Fruit fly (Drosophila melanogaster) whole organism, pupa: ENCODE data around the gene Sas-4.

Experiments
- CG15710 ChIP-seq: fragments of 200-800 bp; sonication (Bioruptor generic); optimal IDR thresholded peaks from 2 replicates; lab custom pipeline; 2018; ENCODE audit warnings: missing biosample characterization, mild to moderate bottlenecking, missing genetic modification characterization, moderate library complexity
- CG17806 ChIP-seq: fragments of 200-800 bp; sonication (Bioruptor generic); optimal IDR thresholded peaks from 2 replicates; lab custom pipeline; 2018; ENCODE audit warnings: missing biosample characterization, mild to moderate bottlenecking, missing genetic modification characterization, moderate library complexity
- CG8159 ChIP-seq: fragments of 200-800 bp; sonication (Bioruptor generic); optimal IDR thresholded peaks from 3 replicates; lab custom pipeline; 2018; ENCODE audit warnings: missing biosample characterization, mild to moderate bottlenecking, missing genetic modification characterization, moderate library complexity
- EcR ChIP-seq: fragments of 200-800 bp; sonication (Bioruptor generic); optimal IDR thresholded peaks from 3 replicates; lab custom pipeline; 2019; ENCODE audit warnings: missing biosample characterization, missing genetic modification characterization, mild to moderate bottlenecking, moderate library complexity, missing genetic modification reagents
- Ets98B ChIP-seq: fragments of 200-800 bp; sonication (Bioruptor generic); IDR thresholded peaks from 2 replicates; pipeline ENCODE4 v1.3.6; 2022; ENCODE audit warnings: missing biosample characterization, missing genetic modification characterization
- Pif1A ChIP-seq: fragments of 200-800 bp; sonication (Bioruptor generic); optimal IDR thresholded peaks from 3 replicates; lab custom pipeline; 2016; ENCODE audit warnings: missing biosample characterization, missing genetic modification characterization
- Pif1B ChIP-seq: fragments of 200-800 bp; sonication (Bioruptor generic); optimal IDR thresholded peaks from 3 replicates; lab custom pipeline; 2016; ENCODE audit warnings: missing biosample characterization, missing genetic modification characterization
- Snoo ChIP-seq: fragments of 200-800 bp; sonication (Bioruptor generic); optimal IDR thresholded peaks from 3 replicates; lab custom pipeline; 2017; ENCODE audit warnings: missing biosample characterization, mild to moderate bottlenecking, missing genetic modification characterization, inconsistent platforms
- gl ChIP-seq: fragments of 200-800 bp; sonication (Bioruptor generic); optimal IDR thresholded peaks from 2 replicates; lab custom pipeline; 2018; ENCODE audit warnings: missing biosample characterization, mild to moderate bottlenecking, missing genetic modification characterization
- rn ChIP-seq: fragments of 200-800 bp; sonication (Bioruptor generic); IDR thresholded peaks from 2 replicates; pipeline ENCODE4 v1.3.6; 2022; ENCODE audit warnings: missing biosample characterization, missing genetic modification characterization

DNA sequence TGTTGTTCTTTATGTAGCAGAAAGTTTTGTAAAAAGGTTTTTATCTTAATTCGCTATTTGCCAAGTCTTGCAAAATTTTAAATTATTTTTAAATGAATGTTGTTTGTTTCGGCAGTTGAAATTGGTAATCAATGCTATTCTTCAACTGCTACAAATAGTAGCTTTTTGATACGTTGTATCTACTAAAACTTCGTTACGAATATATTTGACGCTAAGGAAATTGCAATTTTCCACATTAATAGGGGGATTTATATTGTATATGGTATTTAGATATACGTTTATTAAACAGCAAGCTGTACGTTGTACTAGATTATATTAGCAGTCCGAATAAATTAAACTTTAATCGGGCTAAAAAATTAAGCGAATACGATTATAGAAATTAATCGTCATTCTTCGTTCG is 19.9 kb upstream of the Sas-4 start, which contains the start of gene CG31493:
- TF ChIP-seq CG17806 (tag; lab: Kevin White, UChicago) (no peak), CG15710 (tag; lab: Kevin White, UChicago) (no peak), Pif1B (GFP tag; lab: Kevin White, UChicago) (no peak), Snoo (tag; lab: Kevin White, UChicago) (no peak), gl (tag; lab: Kevin White, UChicago) (no peak), Ets98B (GFP tag; lab: Robert Waterston, UW) (no peak), Pif1A (GFP tag; lab: Kevin White, UChicago) (no peak), EcR (GFP tag; lab: Kevin White, UChicago) (no peak), rn (GFP tag; lab: Robert Waterston, UW) (no peak), CG8159 (no peak)
